Fruit fly (Drosophila melanogaster): ENCODE results near the gene Traf6.

- TF ChIP-seq CG17806 (tag; optimal IDR thresholded peaks at IDR 0.05): no peak
- TF ChIP-seq Ets98B (GFP tag; IDR thresholded peaks at IDR 0.05): no peak
- no peak for TF ChIP-seq CG8301 (tag; optimal IDR thresholded peaks at IDR 0.05)
- no peak for TF ChIP-seq CG9948 (tag; optimal IDR thresholded peaks at IDR 0.05)
Observed at dm6 chrX:8170166-8170565, 13.0 kb upstream of the Traf6 start, which contains the start of gene CG2278.

Data from whole organism, pupa.